Worm (Caenorhabditis elegans) whole organism, L2 larva: ENCODE results near the gene ttr-7.

Source experiments
- C34F6.9 ChIP-seq: fragments of 150-350 bp; optimal IDR thresholded peaks from 2 replicates; lab custom pipeline; 2014; ENCODE audit warnings: missing biosample characterization, missing genetic modification characterization
- F13H6.1 ChIP-seq: sonication (generic microtip); optimal IDR thresholded peaks from 2 replicates; lab custom pipeline; 2016; ENCODE audit warnings: missing genetic modification characterization, missing compliant biosample characterization
- Y55F3AM.14 ChIP-seq: fragments of 200-800 bp; sonication (Bioruptor generic); optimal IDR thresholded peaks from 2 replicates; lab custom pipeline; 2018; ENCODE audit warnings: mild to moderate bottlenecking, missing genetic modification characterization, missing compliant biosample characterization
- aly-2 ChIP-seq: fragments of 150-350 bp; optimal IDR thresholded peaks from 2 replicates; lab custom pipeline; 2014; ENCODE audit warnings: missing biosample characterization, missing genetic modification characterization
- blmp-1 ChIP-seq: sonication (generic microtip); optimal IDR thresholded peaks from 2 replicates; lab custom pipeline; 2017; ENCODE audit warnings: missing genetic modification characterization, mild to moderate bottlenecking, missing compliant biosample characterization, antibody characterized with exemption, moderate library complexity; ENCODE audit not compliant: insufficient read depth
- ceh-16 ChIP-seq: fragments of 150-350 bp; optimal IDR thresholded peaks from 2 replicates; lab custom pipeline; 2014; ENCODE audit warnings: missing biosample characterization, missing genetic modification characterization
- ceh-82 ChIP-seq: fragments of 150-350 bp; optimal IDR thresholded peaks from 2 replicates; lab custom pipeline; 2014; ENCODE audit warnings: missing biosample characterization, missing genetic modification characterization
- crh-2 ChIP-seq: sonication (generic microtip); optimal IDR thresholded peaks from 2 replicates; lab custom pipeline; 2017; ENCODE audit warnings: missing biosample characterization, missing genetic modification characterization
- dmd-4 ChIP-seq: sonication (generic microtip); optimal IDR thresholded peaks from 2 replicates; lab custom pipeline; 2017; ENCODE audit warnings: missing biosample characterization, missing genetic modification characterization
- egl-27 ChIP-seq: sonication (generic microtip); optimal IDR thresholded peaks from 3 replicates; lab custom pipeline; 2017; ENCODE audit warnings: missing biosample characterization, missing genetic modification reagents, missing genetic modification characterization
- elt-1 ChIP-seq: fragments of 150-350 bp; optimal IDR thresholded peaks from 2 replicates; lab custom pipeline; 2014; ENCODE audit warnings: missing biosample characterization, missing genetic modification characterization
- elt-3 ChIP-seq: sonication (generic microtip); optimal IDR thresholded peaks from 2 replicates; lab custom pipeline; 2017; ENCODE audit warnings: missing biosample characterization, missing genetic modification characterization
- fos-1 ChIP-seq: fragments of 150-350 bp; optimal IDR thresholded peaks from 2 replicates; lab custom pipeline; 2014; ENCODE audit warnings: missing biosample characterization, missing genetic modification characterization
- gmeb-1 ChIP-seq: fragments of 150-350 bp; optimal IDR thresholded peaks from 2 replicates; lab custom pipeline; 2014; ENCODE audit warnings: missing biosample characterization, missing genetic modification characterization
- lin-11 ChIP-seq: fragments of 150-350 bp; sonication (generic microtip); optimal IDR thresholded peaks from 2 replicates; lab custom pipeline; 2014; ENCODE audit warnings: missing biosample characterization, missing genetic modification characterization, inconsistent platforms, mixed read lengths
- lin-13 ChIP-seq: fragments of 150-350 bp; optimal IDR thresholded peaks from 2 replicates; lab custom pipeline; 2014; ENCODE audit warnings: missing biosample characterization, missing genetic modification reagents, missing genetic modification characterization
- lin-39 ChIP-seq: fragments of 150-350 bp; optimal IDR thresholded peaks from 2 replicates; lab custom pipeline; 2014; ENCODE audit warnings: missing biosample characterization, missing genetic modification reagents, missing genetic modification characterization
- lsy-2 ChIP-seq, 2 experiments: fragments of 150-350 bp in 1 of 2; sonication (generic microtip) in 1 of 2; optimal IDR thresholded peaks; 2 replicates each; lab custom pipeline; 2014 to 2017; ENCODE audit warnings: missing biosample characterization in 2 of 2, missing genetic modification characterization in 2 of 2
- mab-5 ChIP-seq: fragments of 150-350 bp; optimal IDR thresholded peaks from 2 replicates; lab custom pipeline; 2014; ENCODE audit warnings: missing biosample characterization, missing genetic modification characterization
- mbf-1 ChIP-seq: sonication (generic microtip); optimal IDR thresholded peaks from 2 replicates; lab custom pipeline; 2017; ENCODE audit warnings: missing biosample characterization, missing genetic modification characterization
- mdl-1 ChIP-seq, 2 experiments: fragments of 150-350 bp in 1 of 2; sonication (generic microtip) in 1 of 2; optimal IDR thresholded peaks; 2 replicates each; lab custom pipeline; 2017; ENCODE audit warnings: missing biosample characterization in 2 of 2, missing genetic modification characterization in 2 of 2
- nhr-12 ChIP-seq: fragments of 150-350 bp; optimal IDR thresholded peaks from 2 replicates; lab custom pipeline; 2014; ENCODE audit warnings: missing biosample characterization, missing genetic modification characterization
- nhr-129 ChIP-seq: fragments of 150-350 bp; optimal IDR thresholded peaks from 2 replicates; lab custom pipeline; 2014; ENCODE audit warnings: missing biosample characterization, missing genetic modification characterization
- nhr-21 ChIP-seq: fragments of 150-350 bp; optimal IDR thresholded peaks from 2 replicates; lab custom pipeline; 2014; ENCODE audit warnings: missing biosample characterization, missing genetic modification characterization
- nhr-25 ChIP-seq: fragments of 150-350 bp; sonication (generic microtip); optimal IDR thresholded peaks from 3 replicates; lab custom pipeline; 2014; ENCODE audit warnings: missing biosample characterization, missing genetic modification characterization
- nhr-6 ChIP-seq: fragments of 150-350 bp; optimal IDR thresholded peaks from 2 replicates; lab custom pipeline; 2014; ENCODE audit warnings: missing biosample characterization, missing genetic modification characterization
- peb-1 ChIP-seq: fragments of 150-350 bp; optimal IDR thresholded peaks from 2 replicates; lab custom pipeline; 2014; ENCODE audit warnings: missing biosample characterization, missing genetic modification characterization
- sem-4 ChIP-seq: fragments of 150-350 bp; optimal IDR thresholded peaks from 2 replicates; lab custom pipeline; 2014; ENCODE audit warnings: missing biosample characterization, missing genetic modification reagents, missing genetic modification characterization
- skn-1 ChIP-seq: sonication (generic microtip); optimal IDR thresholded peaks from 2 replicates; lab custom pipeline; 2017; ENCODE audit warnings: missing biosample characterization, missing genetic modification characterization
- sma-9 ChIP-seq, 2 experiments: fragments of 150-350 bp in 1 of 2; sonication (generic microtip) in 1 of 2; optimal IDR thresholded peaks; 2 replicates each; lab custom pipeline; 2014 to 2016; ENCODE audit warnings: missing genetic modification characterization in 2 of 2, mild to moderate bottlenecking in 1 of 2, missing biosample characterization in 1 of 2, missing compliant biosample characterization in 1 of 2, missing genetic modification reagents in 1 of 2, moderate library complexity in 1 of 2
- unc-39 ChIP-seq: fragments of 150-350 bp; optimal IDR thresholded peaks from 2 replicates; lab custom pipeline; 2014; ENCODE audit warnings: missing biosample characterization, missing genetic modification characterization
- unc-55 ChIP-seq: fragments of 150-350 bp; sonication (generic microtip); optimal IDR thresholded peaks from 3 replicates; lab custom pipeline; 2014; ENCODE audit warnings: missing biosample characterization, missing genetic modification reagents, missing genetic modification characterization
- zag-1 ChIP-seq: fragments of 150-350 bp; optimal IDR thresholded peaks from 2 replicates; lab custom pipeline; 2014; ENCODE audit warnings: missing biosample characterization, missing genetic modification characterization
- ztf-11 ChIP-seq: sonication (generic microtip); optimal IDR thresholded peaks from 2 replicates; lab custom pipeline; 2017; ENCODE audit warnings: missing biosample characterization, missing genetic modification characterization
- ztf-4 ChIP-seq: fragments of 150-350 bp; optimal IDR thresholded peaks from 2 replicates; lab custom pipeline; 2014; ENCODE audit warnings: missing biosample characterization, missing genetic modification characterization

The ttr-7 gene

ce11 chrIII:587009-587408, 18.8 kb upstream of the ttr-7 start, which contains the start of gene helq-1:
Gene helq-1 (minus strand): TSS chrIII:587109.
- TF ChIP-seq nhr-6 (tag; lab: Kevin White, UChicago) = no peak
- TF ChIP-seq mdl-1 (tag; optimal IDR thresholded peaks at IDR 0.05; lab: Kevin White, UChicago) = no peak
- TF ChIP-seq nhr-129 (tag; lab: Kevin White, UChicago) = no peak
- no peak for TF ChIP-seq zag-1 (tag; lab: Kevin White, UChicago)
- TF ChIP-seq peb-1 (tag; lab: Kevin White, UChicago) = no peak
- no peak for TF ChIP-seq gmeb-1 (tag; lab: Kevin White, UChicago)
- no peak for TF ChIP-seq egl-27
- TF ChIP-seq sem-4 (tag; lab: Kevin White, UChicago) = no peak
- TF ChIP-seq blmp-1 = no peak
- no peak for TF ChIP-seq C34F6.9 (tag; lab: Kevin White, UChicago)
- TF ChIP-seq mbf-1 = no peak

ce11 chrIII:595449-595848, 10.4 kb upstream of the ttr-7 start:
- TF ChIP-seq egl-27 (no peak), Y55F3AM.14 (peak; percentile 7), mbf-1 (no peak), elt-3 (tag; lab: Kevin White, UChicago) (no peak), skn-1 (no peak)
- TF ChIP-seq, all 48 proteins: peak for 1

ce11 chrIII:598168-598567, 7.6 kb upstream of the ttr-7 start:
- peak; percentile 46 for TF ChIP-seq crh-2 (tag; lab: Kevin White, UChicago)
- peak; percentile 24 for TF ChIP-seq mab-5 (tag; lab: Kevin White, UChicago)
- TF ChIP-seq gmeb-1 (tag; lab: Kevin White, UChicago) = no peak
- TF ChIP-seq blmp-1 = no peak
- TF ChIP-seq zag-1 (tag; lab: Kevin White, UChicago) = peak; percentile 46
- peak; percentile 60 for TF ChIP-seq fos-1 (tag; lab: Kevin White, UChicago)
- TF ChIP-seq lin-39 = no peak
- peak; percentile 17 for TF ChIP-seq lin-11
- peak; percentile 7 for TF ChIP-seq nhr-25 (tag; lab: Kevin White, UChicago)
- peak; percentile 25 for TF ChIP-seq egl-27
- TF ChIP-seq lin-13 = no peak
- TF ChIP-seq nhr-21 (tag; lab: Kevin White, UChicago) = no peak
- TF ChIP-seq unc-55 (GFP tag; lab: Kevin White, UChicago) = peak; percentile 75
- no peak for TF ChIP-seq ceh-82
- TF ChIP-seq nhr-129 (tag; lab: Kevin White, UChicago) = peak; percentile 64
- peak; percentile 61 for TF ChIP-seq F13H6.1 (tag; lab: Kevin White, UChicago)
- peak; percentile 5 to 66 for TF ChIP-seq lsy-2 (tag; optimal IDR thresholded peaks at IDR 0.05; lab: Kevin White, UChicago)
- no peak for TF ChIP-seq ztf-4 (tag; lab: Kevin White, UChicago)
- peak; percentile 38 for TF ChIP-seq sma-9 (GFP tag; optimal IDR thresholded peaks at IDR 0.05; lab: Kevin White, UChicago)
- no peak for TF ChIP-seq sma-9 (tag; optimal IDR thresholded peaks at IDR 0.05; lab: Kevin White, UChicago)
- peak; percentile 38 to 55 for TF ChIP-seq mdl-1 (tag; optimal IDR thresholded peaks at IDR 0.05; lab: Kevin White, UChicago)
- TF ChIP-seq ztf-11 = no peak
- peak; percentile 82 for TF ChIP-seq C34F6.9 (tag; lab: Kevin White, UChicago)
- TF ChIP-seq nhr-12 (tag; lab: Kevin White, UChicago) = no peak
- peak; percentile 54 for TF ChIP-seq sem-4 (tag; lab: Kevin White, UChicago)
- no peak for TF ChIP-seq aly-2
- TF ChIP-seq elt-3 (tag; lab: Kevin White, UChicago) = no peak

- TF ChIP-seq ceh-16 (tag; lab: Kevin White, UChicago) = no peak
- TF ChIP-seq zag-1 (tag; lab: Kevin White, UChicago) = no peak
- TF ChIP-seq dmd-4 (tag; lab: Kevin White, UChicago) = no peak
- TF ChIP-seq aly-2 = no peak
- TF ChIP-seq nhr-6 (tag; lab: Kevin White, UChicago) = no peak
- no peak for TF ChIP-seq mdl-1 (tag; optimal IDR thresholded peaks at IDR 0.05; lab: Kevin White, UChicago)
- no peak for TF ChIP-seq skn-1
- TF ChIP-seq unc-39 (tag; lab: Kevin White, UChicago) = no peak
- no peak for TF ChIP-seq lin-39
- TF ChIP-seq elt-1 = no peak
- no peak for TF ChIP-seq mab-5 (tag; lab: Kevin White, UChicago)
- no peak for TF ChIP-seq nhr-129 (tag; lab: Kevin White, UChicago)
- no peak for TF ChIP-seq elt-3 (tag; lab: Kevin White, UChicago)
- TF ChIP-seq crh-2 (tag; lab: Kevin White, UChicago) = no peak
- no peak for TF ChIP-seq blmp-1
These were observed 7.1 kb upstream of the ttr-7 start, which contains the start of gene Y55B1AR.2 for ce11 chrIII:598687-599086. Gene Y55B1AR.2 (minus strand): TSS chrIII:598787.
